Fruit fly (Drosophila melanogaster): ENCODE results near the gene Rheb.

dm6 chr3R:5600361-5601043, 31.8 kb downstream of the Rheb start:
- TF ChIP-seq psq (optimal IDR thresholded peaks at IDR 0.05): no peak
- no peak for TF ChIP-seq EcR (GFP tag; optimal IDR thresholded peaks at IDR 0.05)
- TF ChIP-seq pan (optimal IDR thresholded peaks at IDR 0.05): no peak
- TF ChIP-seq usp (GFP tag; optimal IDR thresholded peaks at IDR 0.05): no peak
